Worm (Caenorhabditis elegans): ENCODE measurements around the gene ddl-2.

DNA sequence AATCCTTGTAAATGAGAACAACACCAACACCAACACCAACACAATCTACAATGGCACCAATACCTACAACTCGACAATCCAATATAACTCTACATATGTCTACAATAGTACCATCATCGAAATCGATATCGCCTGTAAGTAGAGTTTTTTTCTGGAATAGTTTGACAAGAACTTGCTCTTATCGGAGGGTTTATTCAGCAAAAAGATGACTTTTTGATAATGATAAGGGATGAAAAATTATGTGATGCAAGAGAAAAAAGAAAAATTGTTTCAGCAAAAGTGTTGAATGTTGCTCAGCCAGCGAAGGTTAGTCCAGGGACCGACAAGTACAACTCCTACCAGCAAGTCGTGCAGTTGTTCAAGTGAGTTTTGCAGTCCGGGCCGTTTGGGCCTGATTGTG is 38.8 kb downstream of the ddl-2 start:
- TF ChIP-seq dao-5 (tag; optimal IDR thresholded peaks at IDR 0.05): no peak
- TF ChIP-seq him-1 (tag; optimal IDR thresholded peaks at IDR 0.05): no peak
- no peak for TF ChIP-seq W03F9.2 (tag; optimal IDR thresholded peaks at IDR 0.05)

Measured in whole organism, L4/young adult.